Fruit fly (Drosophila melanogaster): ENCODE data around the gene CG4730.

DNA sequence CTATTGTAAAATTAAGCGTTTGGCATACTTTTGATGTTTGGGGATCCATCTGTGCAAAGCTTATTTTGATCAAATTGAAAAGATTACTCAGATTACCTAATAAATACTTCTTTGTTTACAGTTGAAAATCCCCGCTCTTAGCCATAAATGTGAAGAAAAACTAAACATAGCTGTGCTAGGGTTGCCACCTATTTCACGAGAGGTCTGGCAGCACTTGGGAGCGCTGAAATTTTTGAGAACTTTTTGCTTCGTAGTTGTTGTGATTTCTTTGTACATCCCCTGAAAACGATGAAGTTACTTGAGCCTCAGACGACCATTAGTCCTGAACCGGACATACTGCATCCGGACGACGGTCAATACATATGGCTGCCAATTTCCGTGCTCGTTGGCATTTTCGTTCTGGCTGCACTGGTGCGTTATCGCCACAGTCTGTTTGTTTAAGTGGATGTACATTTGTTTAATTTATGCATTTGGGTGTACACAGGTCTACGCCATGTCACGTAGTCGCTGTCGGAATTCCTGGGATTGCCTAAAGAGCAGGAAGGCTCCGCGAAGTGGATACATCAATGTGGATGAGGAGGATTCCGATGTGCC lies at the start of gene CG4730, which contains the start of gene CG5039:
- TF ChIP-seq dsf (GFP tag; optimal IDR thresholded peaks at IDR 0.05; ENCODE audit: borderline replicate concordance) (no peak), HLH106 (tag; optimal IDR thresholded peaks at IDR 0.05) (no peak), usp (GFP tag; optimal IDR thresholded peaks at IDR 0.05) (no peak), Jra (GFP tag; optimal IDR thresholded peaks at IDR 0.05) (no peak), Vsx2 (GFP tag; optimal IDR thresholded peaks at IDR 0.05; ENCODE audit: partially characterized antibody) (no peak), h (GFP tag; optimal IDR thresholded peaks at IDR 0.05) (no peak), Sp1 (GFP tag; optimal IDR thresholded peaks at IDR 0.05) (no peak)
